Worm (Caenorhabditis elegans): ENCODE results near the gene K05F1.1.

- TF ChIP-seq R02D3.7 (tag; optimal IDR thresholded peaks at IDR 0.05), result no peak
- TF ChIP-seq skn-1 (tag; optimal IDR thresholded peaks at IDR 0.05), result no peak
These were observed 37.3 kb downstream of the K05F1.1 start, which contains the start of gene ZK1248.15 for ce11 chrII:5838453-5838852.

Data from whole organism, L2 larva.